Worm (Caenorhabditis elegans) whole organism, mixed stage, embryonic: Measurements from ENCODE around the gene irld-63.

Experiments used
- M03D4.4 ChIP-seq: sonication (generic microtip); optimal IDR thresholded peaks from 2 replicates; lab custom pipeline; 2017; ENCODE audit warnings: mild to moderate bottlenecking, missing genetic modification characterization, missing compliant biosample characterization
- bed-3 ChIP-seq: fragments of 200-800 bp; sonication (Bioruptor generic); optimal IDR thresholded peaks from 3 replicates; lab custom pipeline; 2018; ENCODE audit warnings: mild to moderate bottlenecking, missing genetic modification characterization, moderate library complexity, missing compliant biosample characterization
- blmp-1 ChIP-seq: fragments of 150-350 bp; optimal IDR thresholded peaks from 2 replicates; lab custom pipeline; 2014; ENCODE audit warnings: missing biosample characterization, missing genetic modification characterization
- ceh-39 ChIP-seq: fragments of 150-350 bp; optimal IDR thresholded peaks from 2 replicates; lab custom pipeline; 2014; ENCODE audit warnings: missing biosample characterization, missing genetic modification characterization
- ceh-83 ChIP-seq: fragments of 200-800 bp; sonication (Bioruptor generic); optimal IDR thresholded peaks from 2 replicates; lab custom pipeline; 2018; ENCODE audit warnings: mild to moderate bottlenecking, missing genetic modification characterization, missing compliant biosample characterization
- ces-1 ChIP-seq: fragments of 150-350 bp; optimal IDR thresholded peaks from 2 replicates; lab custom pipeline; 2014; ENCODE audit warnings: missing biosample characterization, missing genetic modification reagents, missing genetic modification characterization
- elt-1 ChIP-seq: sonication (generic microtip); optimal IDR thresholded peaks from 2 replicates; lab custom pipeline; 2017; ENCODE audit warnings: missing genetic modification characterization, mild to moderate bottlenecking, missing compliant biosample characterization, antibody characterized with exemption, moderate library complexity, borderline replicate concordance; ENCODE audit not compliant: insufficient read depth
- elt-3 ChIP-seq: fragments of 150-350 bp; optimal IDR thresholded peaks from 2 replicates; lab custom pipeline; 2014; ENCODE audit warnings: missing biosample characterization, missing genetic modification characterization
- flh-1 ChIP-seq: fragments of 200-800 bp; sonication (Bioruptor generic); optimal IDR thresholded peaks from 2 replicates; lab custom pipeline; 2018; ENCODE audit warnings: mild to moderate bottlenecking, missing genetic modification characterization, moderate library complexity, missing compliant biosample characterization
- ham-2 ChIP-seq: fragments of 200-800 bp; sonication (Bioruptor generic); optimal IDR thresholded peaks from 2 replicates; lab custom pipeline; 2018; ENCODE audit warnings: mild to moderate bottlenecking, missing genetic modification characterization, missing compliant biosample characterization
- lsy-2 ChIP-seq: fragments of 150-350 bp; optimal IDR thresholded peaks from 2 replicates; lab custom pipeline; 2014; ENCODE audit warnings: missing biosample characterization, missing genetic modification characterization
- mab-5 ChIP-seq: fragments of 150-350 bp; optimal IDR thresholded peaks from 2 replicates; lab custom pipeline; 2014; ENCODE audit warnings: missing biosample characterization, missing genetic modification characterization
- mep-1 ChIP-seq: fragments of 150-350 bp; optimal IDR thresholded peaks from 2 replicates; lab custom pipeline; 2017; ENCODE audit warnings: missing biosample characterization, missing genetic modification reagents, missing genetic modification characterization, inconsistent platforms
- mls-2 ChIP-seq: sonication (generic microtip); optimal IDR thresholded peaks from 2 replicates; lab custom pipeline; 2016; ENCODE audit warnings: mild to moderate bottlenecking, missing genetic modification characterization, moderate library complexity, missing compliant biosample characterization
- nhr-237 ChIP-seq: fragments of 150-350 bp; optimal IDR thresholded peaks from 2 replicates; lab custom pipeline; 2014; ENCODE audit warnings: missing biosample characterization, missing genetic modification characterization
- pha-4 ChIP-seq: fragments of 150-350 bp; optimal IDR thresholded peaks from 2 replicates; lab custom pipeline; 2018; ENCODE audit warnings: missing biosample characterization, missing genetic modification reagents, missing genetic modification characterization
- snpc-4 ChIP-seq: fragments of 150-350 bp; optimal IDR thresholded peaks from 2 replicates; lab custom pipeline; 2014; ENCODE audit warnings: missing biosample characterization, missing genetic modification characterization
- sptf-1 ChIP-seq: sonication (generic microtip); optimal IDR thresholded peaks from 2 replicates; lab custom pipeline; 2017; ENCODE audit warnings: mild to moderate bottlenecking, missing genetic modification characterization, moderate library complexity, missing compliant biosample characterization
- unc-120 ChIP-seq: sonication (generic microtip); optimal IDR thresholded peaks from 2 replicates; lab custom pipeline; 2017; ENCODE audit warnings: missing genetic modification characterization, missing compliant biosample characterization; ENCODE audit not compliant: poor library complexity, severe bottlenecking
- unc-39 ChIP-seq: fragments of 150-350 bp; optimal IDR thresholded peaks from 2 replicates; lab custom pipeline; 2014; ENCODE audit warnings: missing biosample characterization, missing genetic modification characterization
- ztf-11 ChIP-seq: fragments of 150-350 bp; optimal IDR thresholded peaks from 2 replicates; lab custom pipeline; 2014; ENCODE audit warnings: missing biosample characterization, missing genetic modification characterization

Gene irld-63

DNA sequence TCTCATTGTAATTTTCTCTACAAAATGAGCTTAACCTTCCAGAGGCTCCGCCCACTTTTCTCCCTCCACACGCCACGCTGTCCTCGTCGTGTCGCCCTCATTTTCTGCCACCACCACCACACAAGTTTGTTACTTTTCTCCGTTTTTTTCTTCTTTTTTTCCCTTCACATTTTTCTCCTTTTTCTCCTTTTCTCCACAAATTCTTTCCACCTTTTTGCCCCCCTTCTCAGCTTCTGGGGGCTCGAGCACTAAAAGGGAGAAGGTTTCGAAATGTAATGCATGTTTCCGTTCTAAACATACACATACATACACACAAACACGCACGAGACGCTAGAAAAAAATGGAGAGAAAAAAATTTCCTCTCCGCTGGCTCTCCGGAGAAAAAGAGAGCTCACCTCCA lies 46.1 kb downstream of the irld-63 start, which contains the start of gene nhr-88:
Gene nhr-88 (plus strand): TSS at position 43 of the 400 bp plus-strand sequence.
- TF ChIP-seq pha-4 (tag; lab: Kevin White, UChicago) (no peak), snpc-4 (tag; lab: Kevin White, UChicago) (no peak), M03D4.4 (no peak), mep-1 (tag; lab: Kevin White, UChicago) (no peak), ceh-39 (tag; lab: Kevin White, UChicago) (no peak), sptf-1 (tag; lab: Kevin White, UChicago) (peak; percentile 8)

DNA sequence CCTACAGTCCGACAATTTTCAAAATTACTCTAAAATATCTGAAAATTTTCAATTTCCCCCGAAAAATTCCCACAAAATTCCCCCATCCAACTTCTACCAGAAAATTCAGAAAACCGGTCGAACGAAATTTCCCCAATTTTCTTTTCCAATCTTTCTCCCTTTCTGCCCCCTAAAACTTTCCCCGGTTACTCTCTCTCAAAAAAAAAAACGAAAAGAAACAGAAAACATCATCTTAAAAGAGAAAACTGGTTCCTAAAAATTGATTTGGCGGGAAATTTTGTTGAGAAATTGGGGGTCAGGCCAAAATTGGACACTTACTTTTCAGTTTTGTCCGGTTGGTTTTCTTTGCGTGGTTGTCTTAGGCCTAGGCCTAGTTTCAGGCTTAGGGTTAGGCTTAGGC lies 47.1 kb downstream of the irld-63 start:
- TF ChIP-seq ces-1 (GFP tag; lab: Kevin White, UChicago) (no peak), unc-39 (tag; lab: Kevin White, UChicago) (no peak), nhr-237 (tag; lab: Kevin White, UChicago) (no peak), blmp-1 (no peak), elt-1 (tag; lab: Kevin White, UChicago) (no peak), mab-5 (tag; lab: Kevin White, UChicago) (no peak), lsy-2 (tag; lab: Kevin White, UChicago) (no peak), mls-2 (tag; lab: Kevin White, UChicago) (no peak), unc-120 (tag; lab: Kevin White, UChicago) (no peak), pha-4 (tag; lab: Kevin White, UChicago) (no peak), M03D4.4 (no peak), ztf-11 (tag; lab: Kevin White, UChicago) (no peak), ceh-83 (GFP tag; lab: Kevin White, UChicago) (no peak), ham-2 (no peak), flh-1 (GFP tag; lab: Kevin White, UChicago) (no peak)

DNA sequence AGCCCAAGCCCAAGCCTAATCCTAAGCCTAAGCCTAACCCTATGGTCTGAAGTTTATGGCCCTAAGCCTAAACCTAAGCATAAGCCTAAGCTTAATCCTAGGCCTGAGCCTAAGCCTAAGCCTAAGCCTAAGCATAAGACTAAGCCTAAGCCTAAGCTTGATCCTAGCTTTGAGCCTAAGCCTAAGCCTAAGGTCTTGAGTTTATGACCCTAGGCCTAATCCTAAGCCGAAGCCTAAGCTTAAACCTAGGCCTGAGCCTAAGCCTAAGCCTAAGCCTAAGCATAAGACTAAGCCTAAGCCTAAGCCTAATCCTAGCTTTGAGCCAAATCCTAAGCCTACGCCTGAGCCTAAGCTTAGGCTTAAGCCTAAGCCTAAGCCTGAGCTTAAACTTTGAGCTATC lies 48.5 kb downstream of the irld-63 start:
- TF ChIP-seq elt-3 = no peak
- TF ChIP-seq ham-2 = peak; percentile 36
- TF ChIP-seq bed-3 = no peak
- TF ChIP-seq unc-120 (tag; lab: Kevin White, UChicago) = no peak
